Worm (Caenorhabditis elegans) whole organism, L2 larva: ENCODE results near the gene sri-50.

Experiments used
- C34F6.9 ChIP-seq: fragments of 150-350 bp; optimal IDR thresholded peaks from 2 replicates; lab custom pipeline; 2014; ENCODE audit warnings: missing biosample characterization, missing genetic modification characterization
- F13H6.1 ChIP-seq: sonication (generic microtip); optimal IDR thresholded peaks from 2 replicates; lab custom pipeline; 2016; ENCODE audit warnings: missing genetic modification characterization, missing compliant biosample characterization
- R02D3.7 ChIP-seq: fragments of 150-350 bp; optimal IDR thresholded peaks from 2 replicates; lab custom pipeline; 2014; ENCODE audit warnings: missing biosample characterization, missing genetic modification characterization
- Y55F3AM.14 ChIP-seq: fragments of 200-800 bp; sonication (Bioruptor generic); optimal IDR thresholded peaks from 2 replicates; lab custom pipeline; 2018; ENCODE audit warnings: mild to moderate bottlenecking, missing genetic modification characterization, missing compliant biosample characterization
- ZK546.5 ChIP-seq: sonication (generic microtip); optimal IDR thresholded peaks from 2 replicates; lab custom pipeline; 2017; ENCODE audit warnings: missing biosample characterization, missing genetic modification characterization
- alr-1 ChIP-seq: fragments of 150-350 bp; optimal IDR thresholded peaks from 2 replicates; lab custom pipeline; 2014; ENCODE audit warnings: missing biosample characterization, missing genetic modification characterization
- ama-1 ChIP-seq: fragments of 150-350 bp; optimal IDR thresholded peaks from 2 replicates; lab custom pipeline; 2018; ENCODE audit warnings: inconsistent platforms
- blmp-1 ChIP-seq: sonication (generic microtip); optimal IDR thresholded peaks from 2 replicates; lab custom pipeline; 2017; ENCODE audit warnings: missing genetic modification characterization, mild to moderate bottlenecking, missing compliant biosample characterization, antibody characterized with exemption, moderate library complexity; ENCODE audit not compliant: insufficient read depth
- ceh-16 ChIP-seq: fragments of 150-350 bp; optimal IDR thresholded peaks from 2 replicates; lab custom pipeline; 2014; ENCODE audit warnings: missing biosample characterization, missing genetic modification characterization
- ceh-82 ChIP-seq: fragments of 150-350 bp; optimal IDR thresholded peaks from 2 replicates; lab custom pipeline; 2014; ENCODE audit warnings: missing biosample characterization, missing genetic modification characterization
- dmd-4 ChIP-seq: sonication (generic microtip); optimal IDR thresholded peaks from 2 replicates; lab custom pipeline; 2017; ENCODE audit warnings: missing biosample characterization, missing genetic modification characterization
- elt-1 ChIP-seq: fragments of 150-350 bp; optimal IDR thresholded peaks from 2 replicates; lab custom pipeline; 2014; ENCODE audit warnings: missing biosample characterization, missing genetic modification characterization
- elt-3 ChIP-seq: sonication (generic microtip); optimal IDR thresholded peaks from 2 replicates; lab custom pipeline; 2017; ENCODE audit warnings: missing biosample characterization, missing genetic modification characterization
- fos-1 ChIP-seq: fragments of 150-350 bp; optimal IDR thresholded peaks from 2 replicates; lab custom pipeline; 2014; ENCODE audit warnings: missing biosample characterization, missing genetic modification characterization
- gmeb-1 ChIP-seq: fragments of 150-350 bp; optimal IDR thresholded peaks from 2 replicates; lab custom pipeline; 2014; ENCODE audit warnings: missing biosample characterization, missing genetic modification characterization
- lin-11 ChIP-seq: fragments of 150-350 bp; sonication (generic microtip); optimal IDR thresholded peaks from 2 replicates; lab custom pipeline; 2014; ENCODE audit warnings: missing biosample characterization, missing genetic modification characterization, inconsistent platforms, mixed read lengths
- lin-13 ChIP-seq: fragments of 150-350 bp; optimal IDR thresholded peaks from 2 replicates; lab custom pipeline; 2014; ENCODE audit warnings: missing biosample characterization, missing genetic modification reagents, missing genetic modification characterization
- lin-39 ChIP-seq: fragments of 150-350 bp; optimal IDR thresholded peaks from 2 replicates; lab custom pipeline; 2014; ENCODE audit warnings: missing biosample characterization, missing genetic modification reagents, missing genetic modification characterization
- lsy-2 ChIP-seq, 2 experiments: fragments of 150-350 bp in 1 of 2; sonication (generic microtip) in 1 of 2; optimal IDR thresholded peaks; 2 replicates each; lab custom pipeline; 2014 to 2017; ENCODE audit warnings: missing biosample characterization in 2 of 2, missing genetic modification characterization in 2 of 2
- mab-5 ChIP-seq: fragments of 150-350 bp; optimal IDR thresholded peaks from 2 replicates; lab custom pipeline; 2014; ENCODE audit warnings: missing biosample characterization, missing genetic modification characterization
- mbf-1 ChIP-seq: sonication (generic microtip); optimal IDR thresholded peaks from 2 replicates; lab custom pipeline; 2017; ENCODE audit warnings: missing biosample characterization, missing genetic modification characterization
- nhr-10 ChIP-seq: sonication (generic microtip); optimal IDR thresholded peaks from 2 replicates; lab custom pipeline; 2017; ENCODE audit warnings: missing biosample characterization, missing genetic modification characterization
- nhr-11 ChIP-seq: fragments of 150-350 bp; optimal IDR thresholded peaks from 2 replicates; lab custom pipeline; 2014; ENCODE audit warnings: missing biosample characterization, missing genetic modification characterization
- nhr-12 ChIP-seq: fragments of 150-350 bp; optimal IDR thresholded peaks from 2 replicates; lab custom pipeline; 2014; ENCODE audit warnings: missing biosample characterization, missing genetic modification characterization
- nhr-129 ChIP-seq: fragments of 150-350 bp; optimal IDR thresholded peaks from 2 replicates; lab custom pipeline; 2014; ENCODE audit warnings: missing biosample characterization, missing genetic modification characterization
- nhr-21 ChIP-seq: fragments of 150-350 bp; optimal IDR thresholded peaks from 2 replicates; lab custom pipeline; 2014; ENCODE audit warnings: missing biosample characterization, missing genetic modification characterization
- nhr-23 ChIP-seq: fragments of 150-350 bp; optimal IDR thresholded peaks from 2 replicates; lab custom pipeline; 2014; ENCODE audit warnings: missing biosample characterization, missing genetic modification reagents, missing genetic modification characterization
- nhr-237 ChIP-seq: fragments of 150-350 bp; optimal IDR thresholded peaks from 2 replicates; lab custom pipeline; 2014; ENCODE audit warnings: missing biosample characterization, missing genetic modification characterization
- nhr-25 ChIP-seq: fragments of 150-350 bp; sonication (generic microtip); optimal IDR thresholded peaks from 3 replicates; lab custom pipeline; 2014; ENCODE audit warnings: missing biosample characterization, missing genetic modification characterization
- nhr-6 ChIP-seq: fragments of 150-350 bp; optimal IDR thresholded peaks from 2 replicates; lab custom pipeline; 2014; ENCODE audit warnings: missing biosample characterization, missing genetic modification characterization
- nhr-77 ChIP-seq: fragments of 150-350 bp; optimal IDR thresholded peaks from 2 replicates; lab custom pipeline; 2014; ENCODE audit warnings: missing biosample characterization, missing genetic modification characterization
- peb-1 ChIP-seq: fragments of 150-350 bp; optimal IDR thresholded peaks from 2 replicates; lab custom pipeline; 2014; ENCODE audit warnings: missing biosample characterization, missing genetic modification characterization
- sma-3 ChIP-seq: sonication (generic microtip); optimal IDR thresholded peaks from 2 replicates; lab custom pipeline; 2016; ENCODE audit warnings: missing genetic modification reagents, missing genetic modification characterization, missing compliant biosample characterization
- snpc-4 ChIP-seq: fragments of 150-350 bp; optimal IDR thresholded peaks from 2 replicates; lab custom pipeline; 2014; ENCODE audit warnings: missing biosample characterization, missing genetic modification characterization
- zag-1 ChIP-seq: fragments of 150-350 bp; optimal IDR thresholded peaks from 2 replicates; lab custom pipeline; 2014; ENCODE audit warnings: missing biosample characterization, missing genetic modification characterization
- ztf-11 ChIP-seq: sonication (generic microtip); optimal IDR thresholded peaks from 2 replicates; lab custom pipeline; 2017; ENCODE audit warnings: missing biosample characterization, missing genetic modification characterization

The sri-50 gene

DNA sequence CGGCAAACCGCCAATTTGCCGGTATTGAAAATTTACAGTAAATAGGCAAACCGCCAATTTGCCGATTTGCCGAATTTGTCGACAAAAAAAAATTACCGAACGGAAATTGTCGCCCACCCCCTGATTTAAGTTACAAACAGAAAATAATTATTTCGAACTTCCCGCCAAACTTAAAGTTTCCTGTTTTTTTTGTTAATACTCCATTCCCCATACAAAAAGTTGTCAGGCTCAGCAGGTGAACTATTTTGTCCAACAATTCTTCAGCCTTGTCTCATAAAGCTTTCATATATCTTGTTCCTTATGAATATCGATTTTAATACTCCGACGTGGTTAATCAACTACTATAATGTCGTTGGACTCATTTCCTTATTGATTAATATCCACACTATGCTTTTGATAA is at the start of gene sri-50:
TSS of gene sri-50 (plus strand) at position 301 of the 400 bp plus-strand sequence.
- no peak for TF ChIP-seq nhr-21 (tag; lab: Kevin White, UChicago)
- TF ChIP-seq dmd-4 (tag; lab: Kevin White, UChicago): no peak
- TF ChIP-seq C34F6.9 (tag; lab: Kevin White, UChicago): no peak
- no peak for TF ChIP-seq nhr-25 (tag; lab: Kevin White, UChicago)
- TF ChIP-seq ztf-11: no peak
- no peak for TF ChIP-seq ZK546.5
- TF ChIP-seq sma-3 (GFP tag; lab: Kevin White, UChicago): no peak
- no peak for TF ChIP-seq nhr-12 (tag; lab: Kevin White, UChicago)
- TF ChIP-seq mab-5: no peak
- no peak for TF ChIP-seq ceh-82 (tag; lab: Kevin White, UChicago)
- TF ChIP-seq nhr-10 (tag; lab: Kevin White, UChicago): no peak
- TF ChIP-seq R02D3.7 (tag; lab: Kevin White, UChicago): no peak
- no peak for TF ChIP-seq nhr-129 (tag; lab: Kevin White, UChicago)
- no peak for TF ChIP-seq lin-39 (tag; lab: Kevin White, UChicago)
- TF ChIP-seq nhr-11: no peak
- TF ChIP-seq F13H6.1 (tag; lab: Kevin White, UChicago): no peak
- TF ChIP-seq zag-1 (tag; lab: Kevin White, UChicago): no peak

ce11 chrII:3154383-3154782 is 49.1 kb upstream of the sri-50 start, which contains the start of gene sri-32:
TSS of gene sri-32 (minus strand) at chrII:3154483.
- TF ChIP-seq mbf-1: no peak

ce11 chrII:3156749-3157148 is 46.8 kb upstream of the sri-50 start, which contains the start of gene sri-33:
TSS of gene sri-33 (minus strand) at chrII:3156849.
- no peak for TF ChIP-seq lsy-2 (tag; optimal IDR thresholded peaks at IDR 0.05; lab: Kevin White, UChicago)
- no peak for TF ChIP-seq ZK546.5
- TF ChIP-seq nhr-21 (tag; lab: Kevin White, UChicago): peak; percentile 5
- no peak for TF ChIP-seq gmeb-1 (tag; lab: Kevin White, UChicago)

ce11 chrII:3158985-3159384 is 44.5 kb upstream of the sri-50 start, which contains the start of gene sri-34:
TSS of gene sri-34 (minus strand) at chrII:3159085.
- TF ChIP-seq R02D3.7 (tag; lab: Kevin White, UChicago): no peak
- no peak for TF ChIP-seq lsy-2 (tag; optimal IDR thresholded peaks at IDR 0.05; lab: Kevin White, UChicago)
- TF ChIP-seq mab-5: no peak
- TF ChIP-seq fos-1 (tag; lab: Kevin White, UChicago): no peak
- no peak for TF ChIP-seq nhr-77
- TF ChIP-seq nhr-237 (tag; lab: Kevin White, UChicago): no peak
- TF ChIP-seq elt-3 (tag; lab: Kevin White, UChicago): no peak
- no peak for TF ChIP-seq nhr-6
- TF ChIP-seq, all 48 proteins: peak for 0

ce11 chrII:3170089-3170488 is 33.4 kb upstream of the sri-50 start, which contains the start of gene fbxc-55:
TSS of gene fbxc-55 (minus strand) at chrII:3170189.
- TF ChIP-seq elt-1 (tag; lab: Kevin White, UChicago): no peak
- TF ChIP-seq dmd-4 (tag; lab: Kevin White, UChicago): no peak
- no peak for TF ChIP-seq C34F6.9 (tag; lab: Kevin White, UChicago)
- TF ChIP-seq peb-1 (tag; lab: Kevin White, UChicago): no peak
- TF ChIP-seq snpc-4 (tag; lab: Kevin White, UChicago): no peak
- TF ChIP-seq Y55F3AM.14: no peak
- no peak for TF ChIP-seq blmp-1 (tag; lab: Kevin White, UChicago)
- TF ChIP-seq lin-13: no peak
- TF ChIP-seq alr-1 (tag; lab: Kevin White, UChicago): no peak
- no peak for TF ChIP-seq elt-3 (tag; lab: Kevin White, UChicago)
- TF ChIP-seq nhr-23 (tag; lab: Kevin White, UChicago): no peak
- TF ChIP-seq nhr-237 (tag; lab: Kevin White, UChicago): no peak
- TF ChIP-seq ama-1: no peak
- no peak for TF ChIP-seq ceh-16 (tag; lab: Kevin White, UChicago)
- no peak for TF ChIP-seq lin-11
- TF ChIP-seq zag-1 (tag; lab: Kevin White, UChicago): no peak
- TF ChIP-seq nhr-129 (tag; lab: Kevin White, UChicago): no peak
- TF ChIP-seq nhr-10 (tag; lab: Kevin White, UChicago): no peak
